Fruit fly (Drosophila melanogaster) whole organism, embryonic: ENCODE data around the gene insv.

Experiments used
- CG1024 ChIP-seq: fragments of 200-800 bp; sonication (Bioruptor generic); IDR thresholded peaks from 2 replicates; pipeline ENCODE4 v1.3.6; 2022; ENCODE audit warnings: missing biosample characterization, missing genetic modification characterization
- CG10267 ChIP-seq: fragments of 200-800 bp; sonication (Bioruptor generic); optimal IDR thresholded peaks from 2 replicates; lab custom pipeline; 2018; ENCODE audit warnings: missing biosample characterization, mild to moderate bottlenecking, missing genetic modification characterization, moderate library complexity
- CG10543 ChIP-seq: fragments of 200-800 bp; sonication (Bioruptor generic); optimal IDR thresholded peaks from 3 replicates; lab custom pipeline; 2017; ENCODE audit warnings: missing biosample characterization, mild to moderate bottlenecking, missing genetic modification characterization, moderate library complexity
- CG10565 ChIP-seq: fragments of 200-800 bp; sonication (Bioruptor generic); optimal IDR thresholded peaks from 3 replicates; lab custom pipeline; 2016; ENCODE audit warnings: missing biosample characterization, mild to moderate bottlenecking, missing genetic modification characterization
- CG11085 ChIP-seq: fragments of 200-800 bp; sonication (Bioruptor generic); IDR thresholded peaks from 2 replicates; pipeline ENCODE4 v1.3.6; 2022; ENCODE audit warnings: missing biosample characterization, missing genetic modification characterization
- CG11504 ChIP-seq: fragments of 200-800 bp; sonication (Bioruptor generic); optimal IDR thresholded peaks from 3 replicates; lab custom pipeline; 2019; ENCODE audit warnings: missing biosample characterization, mild to moderate bottlenecking, missing genetic modification characterization, moderate library complexity
- CG15011 ChIP-seq: fragments of 200-800 bp; sonication (Bioruptor generic); optimal IDR thresholded peaks from 3 replicates; lab custom pipeline; 2018; ENCODE audit warnings: missing biosample characterization, mild to moderate bottlenecking, missing genetic modification characterization
- CG15269 ChIP-seq: fragments of 200-800 bp; sonication (Bioruptor generic); optimal IDR thresholded peaks from 2 replicates; lab custom pipeline; 2018; ENCODE audit warnings: missing biosample characterization, mild to moderate bottlenecking, missing genetic modification characterization, moderate library complexity
- CG1529 ChIP-seq: fragments of 200-800 bp; sonication (Bioruptor generic); optimal IDR thresholded peaks from 3 replicates; lab custom pipeline; 2018; ENCODE audit warnings: missing biosample characterization, missing genetic modification characterization
- CG16813 ChIP-seq: fragments of 200-800 bp; sonication (Bioruptor generic); IDR thresholded peaks from 3 replicates; pipeline ENCODE4 v1.3.6; 2022; ENCODE audit warnings: missing biosample characterization, missing genetic modification characterization; ENCODE audit not compliant: partially characterized antibody
- CG17912 ChIP-seq: fragments of 200-800 bp; sonication (Bioruptor generic); optimal IDR thresholded peaks from 2 replicates; lab custom pipeline; 2018; ENCODE audit warnings: missing biosample characterization, mild to moderate bottlenecking, missing genetic modification characterization
- CG18262 ChIP-seq: fragments of 200-800 bp; optimal IDR thresholded peaks from 3 replicates; lab custom pipeline; 2019; ENCODE audit warnings: missing biosample characterization, mild to moderate bottlenecking, missing genetic modification characterization, moderate library complexity
- CG31365 ChIP-seq: fragments of 200-800 bp; sonication (Bioruptor generic); optimal IDR thresholded peaks from 2 replicates; lab custom pipeline; 2018; ENCODE audit warnings: missing biosample characterization, mild to moderate bottlenecking, missing genetic modification characterization
- CG34422 ChIP-seq: fragments of 200-800 bp; sonication (Bioruptor generic); IDR thresholded peaks from 3 replicates; pipeline ENCODE4 v1.3.6; 2022; ENCODE audit warnings: missing biosample characterization, missing genetic modification characterization
- CG4707 ChIP-seq: fragments of 200-800 bp; sonication (Bioruptor generic); optimal IDR thresholded peaks from 2 replicates; lab custom pipeline; 2018; ENCODE audit warnings: missing biosample characterization, mild to moderate bottlenecking, missing genetic modification characterization, moderate library complexity
- CG5245 ChIP-seq: fragments of 200-800 bp; sonication (Bioruptor generic); optimal IDR thresholded peaks from 3 replicates; lab custom pipeline; 2016; ENCODE audit warnings: missing biosample characterization, missing genetic modification characterization
- CG8359 ChIP-seq: fragments of 200-800 bp; sonication (Bioruptor generic); optimal IDR thresholded peaks from 2 replicates; lab custom pipeline; 2017; ENCODE audit warnings: missing biosample characterization, mild to moderate bottlenecking, missing genetic modification characterization, borderline replicate concordance
- CG8924 ChIP-seq: fragments of 200-800 bp; optimal IDR thresholded peaks from 3 replicates; lab custom pipeline; 2019; ENCODE audit warnings: missing biosample characterization, mild to moderate bottlenecking, missing genetic modification characterization, moderate library complexity
- CG9817 ChIP-seq: fragments of 200-800 bp; sonication (Bioruptor generic); optimal IDR thresholded peaks from 2 replicates; lab custom pipeline; 2018; ENCODE audit warnings: missing biosample characterization, mild to moderate bottlenecking, missing genetic modification characterization, moderate library complexity
- CG9876 ChIP-seq: fragments of 200-800 bp; sonication (Bioruptor generic); optimal IDR thresholded peaks from 2 replicates; lab custom pipeline; 2016; ENCODE audit warnings: missing biosample characterization, missing genetic modification characterization
- CG9932 ChIP-seq: fragments of 200-800 bp; sonication (Bioruptor generic); IDR thresholded peaks from 2 replicates; pipeline ENCODE4 v1.3.6; 2022; ENCODE audit warnings: missing biosample characterization, missing genetic modification characterization
- Dek ChIP-seq: fragments of 200-800 bp; sonication (Bioruptor generic); optimal IDR thresholded peaks from 3 replicates; lab custom pipeline; 2019; ENCODE audit warnings: missing biosample characterization, mild to moderate bottlenecking, missing genetic modification characterization, moderate library complexity
- Dip3 ChIP-seq: fragments of 200-800 bp; sonication (Bioruptor generic); optimal IDR thresholded peaks from 3 replicates; lab custom pipeline; 2016; ENCODE audit warnings: missing biosample characterization, missing genetic modification characterization
- Hr51 ChIP-seq, 2 experiments: fragments of 200-800 bp; sonication (Bioruptor generic); optimal IDR thresholded peaks; 2 replicates in 1 of 2; 3 replicates in 1 of 2; lab custom pipeline; 2016 to 2018; ENCODE audit warnings: missing biosample characterization in 2 of 2, missing genetic modification characterization in 2 of 2, mild to moderate bottlenecking in 1 of 2, moderate library complexity in 1 of 2
- Lpt ChIP-seq: fragments of >200 bp; optimal IDR thresholded peaks from 2 replicates; lab custom pipeline; 2018; ENCODE audit warnings: missing biosample characterization, missing genetic modification characterization
- Meics ChIP-seq: fragments of 200-800 bp; sonication (Bioruptor generic); optimal IDR thresholded peaks from 2 replicates; lab custom pipeline; 2017; ENCODE audit warnings: missing biosample characterization, mild to moderate bottlenecking, missing genetic modification characterization
- NfI ChIP-seq: fragments of 200-800 bp; sonication (Bioruptor generic); optimal IDR thresholded peaks from 3 replicates; lab custom pipeline; 2018; ENCODE audit warnings: missing biosample characterization, mild to moderate bottlenecking, missing genetic modification characterization, moderate library complexity
- Sry-β ChIP-seq: fragments of 200-800 bp; sonication (Bioruptor generic); optimal IDR thresholded peaks from 2 replicates; lab custom pipeline; 2018; ENCODE audit warnings: missing biosample characterization, mild to moderate bottlenecking, missing genetic modification characterization, moderate library complexity
- Ssrp ChIP-seq: fragments of 200-800 bp; sonication (Bioruptor generic); optimal IDR thresholded peaks from 2 replicates; lab custom pipeline; 2018; ENCODE audit warnings: missing biosample characterization, mild to moderate bottlenecking, missing genetic modification characterization, moderate library complexity
- TFAM ChIP-seq: fragments of 200-800 bp; sonication (Bioruptor generic); optimal IDR thresholded peaks from 2 replicates; lab custom pipeline; 2017; ENCODE audit warnings: missing biosample characterization, missing genetic modification characterization, inconsistent platforms
- Tbp ChIP-seq: fragments of >200 bp; optimal IDR thresholded peaks from 2 replicates; lab custom pipeline; 2018; ENCODE audit warnings: missing biosample characterization, missing genetic modification characterization
- YL-1 ChIP-seq: fragments of 200-800 bp; sonication (Bioruptor generic); optimal IDR thresholded peaks from 3 replicates; lab custom pipeline; 2017; ENCODE audit warnings: missing biosample characterization, mild to moderate bottlenecking, missing genetic modification characterization
- bbx ChIP-seq: fragments of 200-800 bp; sonication (Bioruptor generic); IDR thresholded peaks from 2 replicates; pipeline ENCODE4 v1.3.6; 2022; ENCODE audit warnings: missing biosample characterization, missing genetic modification characterization; ENCODE audit not compliant: partially characterized antibody
- cg ChIP-seq: fragments of 200-800 bp; sonication (Bioruptor generic); optimal IDR thresholded peaks from 3 replicates; lab custom pipeline; 2019; ENCODE audit warnings: missing biosample characterization, mild to moderate bottlenecking, missing genetic modification characterization, moderate library complexity
- croc ChIP-seq: fragments of 200-800 bp; sonication (Bioruptor generic); conservative IDR thresholded peaks from 3 replicates; pipeline ENCODE4 v1.3.6; 2022; ENCODE audit warnings: missing biosample characterization, missing genetic modification characterization
- disco-r ChIP-seq: fragments of 200-800 bp; sonication (Bioruptor generic); optimal IDR thresholded peaks from 2 replicates; lab custom pipeline; 2016; ENCODE audit warnings: missing biosample characterization, missing genetic modification characterization
- esg ChIP-seq: fragments of 200-800 bp; sonication (Bioruptor generic); conservative IDR thresholded peaks from 2 replicates; pipeline ENCODE4 v1.3.6; 2022; ENCODE audit warnings: missing biosample characterization, missing genetic modification characterization
- ewg ChIP-seq: fragments of 200-800 bp; sonication (Bioruptor generic); optimal IDR thresholded peaks from 3 replicates; lab custom pipeline; 2017; ENCODE audit warnings: mild to moderate bottlenecking, missing biosample characterization, missing genetic modification reagents, missing genetic modification characterization
- fd102C ChIP-seq: fragments of 200-800 bp; sonication (Bioruptor generic); optimal IDR thresholded peaks from 2 replicates; lab custom pipeline; 2018; ENCODE audit warnings: missing biosample characterization, mild to moderate bottlenecking, missing genetic modification characterization, moderate library complexity
- grn ChIP-seq: fragments of 200-800 bp; sonication (Bioruptor generic); optimal IDR thresholded peaks from 3 replicates; lab custom pipeline; 2017; ENCODE audit warnings: missing biosample characterization, missing genetic modification characterization
- jing ChIP-seq: fragments of 200-800 bp; sonication (Bioruptor generic); optimal IDR thresholded peaks from 2 replicates; lab custom pipeline; 2018; ENCODE audit warnings: missing biosample characterization, mild to moderate bottlenecking, missing genetic modification characterization
- lab ChIP-seq: fragments of 200-800 bp; sonication (Bioruptor generic); optimal IDR thresholded peaks from 3 replicates; lab custom pipeline; 2017; ENCODE audit warnings: missing biosample characterization, missing genetic modification characterization, mild to moderate bottlenecking, moderate library complexity, missing genetic modification reagents
- mirr ChIP-seq: fragments of 200-800 bp; sonication (Bioruptor generic); optimal IDR thresholded peaks from 3 replicates; lab custom pipeline; 2018; ENCODE audit warnings: missing biosample characterization, mild to moderate bottlenecking, missing genetic modification characterization
- nau ChIP-seq: fragments of 200-800 bp; sonication (Bioruptor generic); optimal IDR thresholded peaks from 3 replicates; lab custom pipeline; 2017; ENCODE audit warnings: missing biosample characterization, mild to moderate bottlenecking, missing genetic modification characterization, missing genetic modification reagents
- onecut ChIP-seq: fragments of 200-800 bp; sonication (Bioruptor generic); IDR thresholded peaks from 2 replicates; pipeline ENCODE4 v1.3.6; 2022; ENCODE audit warnings: missing biosample characterization, missing genetic modification characterization
- pum ChIP-seq: fragments of 200-800 bp; sonication (Bioruptor generic); optimal IDR thresholded peaks from 2 replicates; lab custom pipeline; 2016; ENCODE audit warnings: missing biosample characterization, missing genetic modification characterization
- salm ChIP-seq: fragments of 200-800 bp; sonication (Bioruptor generic); optimal IDR thresholded peaks from 2 replicates; lab custom pipeline; 2018; ENCODE audit warnings: missing biosample characterization, mild to moderate bottlenecking, missing genetic modification characterization
- sens-2 ChIP-seq: fragments of 200-800 bp; sonication (Bioruptor generic); IDR thresholded peaks from 2 replicates; pipeline ENCODE4 v1.3.6; 2022; ENCODE audit warnings: missing biosample characterization, missing genetic modification characterization
- usp ChIP-seq: fragments of >200 bp; optimal IDR thresholded peaks from 2 replicates; lab custom pipeline; 2017; ENCODE audit warnings: missing biosample characterization, missing genetic modification characterization
- wdn ChIP-seq: fragments of 200-800 bp; sonication (Bioruptor generic); IDR thresholded peaks from 2 replicates; pipeline ENCODE4 v1.3.6; 2022; ENCODE audit warnings: missing biosample characterization, missing genetic modification characterization

The insv gene

dm6 chr2L:2585285-2585684, 8.5 kb upstream of the insv start, which contains the start of gene Drp1 (continued):
- TF ChIP-seq lab (GFP tag; lab: Kevin White, UChicago) (no peak), CG31365 (tag; lab: Kevin White, UChicago) (no peak), CG8359 (GFP tag; lab: Kevin White, UChicago) (no peak), CG5245 (GFP tag; lab: Kevin White, UChicago) (peak; percentile 14), Lpt (GFP tag; lab: Kevin White, UChicago) (no peak), salm (tag; lab: Kevin White, UChicago) (no peak), CG16813 (GFP tag; lab: Robert Waterston, UW) (peak; percentile 75), CG9932 (peak; percentile 86), Meics (GFP tag; lab: Kevin White, UChicago) (peak; percentile 35), Dek (tag; lab: Kevin White, UChicago) (no peak), Hr51 (GFP tag; optimal IDR thresholded peaks at IDR 0.05; lab: Kevin White, UChicago) (peak in 1 of 2 experiments; percentile 44), CG10267 (peak; percentile 96), TFAM (GFP tag; lab: Kevin White, UChicago) (no peak), cg (GFP tag; lab: Kevin White, UChicago) (no peak), sens-2 (no peak), Tbp (GFP tag; lab: Kevin White, UChicago) (no peak), CG10565 (GFP tag; lab: Kevin White, UChicago) (no peak), onecut (peak; percentile 62), ewg (GFP tag; lab: Kevin White, UChicago) (peak; percentile 12), CG11085 (peak; percentile 52; the same call in 1 of the 2 replicates), disco-r (GFP tag; lab: Kevin White, UChicago) (peak; percentile 49), CG9817 (tag; lab: Kevin White, UChicago) (peak; percentile 22), CG9876 (GFP tag; lab: Kevin White, UChicago) (peak; percentile 68), CG17912 (GFP tag; lab: Kevin White, UChicago) (peak; percentile 66), croc (GFP tag; lab: Robert Waterston, UW) (peak; percentile 29; the same call in 1 of the 3 replicates), Sry-β (no peak), nau (GFP tag; lab: Kevin White, UChicago) (no peak), esg (no peak), wdn (GFP tag; lab: Robert Waterston, UW) (0 out of 2 replicates have a peak, but pooled peaks have one; percentile 23), Ssrp (tag; lab: Kevin White, UChicago) (no peak), jing (GFP tag; lab: Kevin White, UChicago) (no peak), CG11504 (tag; lab: Kevin White, UChicago) (no peak), CG4707 (GFP tag; lab: Kevin White, UChicago) (no peak), CG15269 (tag; lab: Kevin White, UChicago) (no peak), NfI (GFP tag; lab: Kevin White, UChicago) (peak; percentile 55), bbx (GFP tag; lab: Robert Waterston, UW) (peak; percentile 78), Dip3 (GFP tag; lab: Kevin White, UChicago) (peak; percentile 63), fd102C (no peak), CG10543 (GFP tag; lab: Kevin White, UChicago) (no peak), mirr (GFP tag; lab: Kevin White, UChicago) (peak; percentile 22), pum (GFP tag; lab: Kevin White, UChicago) (peak; percentile 53), grn (no peak), CG18262 (tag; lab: Kevin White, UChicago) (no peak), CG34422 (peak; percentile 76), CG15011 (GFP tag; lab: Kevin White, UChicago) (no peak), CG1024 (no peak), CG1529 (GFP tag; lab: Kevin White, UChicago) (no peak), usp (GFP tag; lab: Kevin White, UChicago) (no peak), CG8924 (tag; lab: Kevin White, UChicago) (no peak), YL-1 (GFP tag; lab: Kevin White, UChicago) (peak; percentile 66)
